Worm (Caenorhabditis elegans): Measurements from ENCODE around the gene Y39E4B.13.

Gene Y39E4B.13

ce11 chrIII:13091072-13091538 lies at the start of gene Y39E4B.13:
Y39E4B.13 (plus strand) TSS chrIII:13091122.
- TF ChIP-seq pax-3 (tag; optimal IDR thresholded peaks at IDR 0.05), result no peak
- no peak for TF ChIP-seq isw-1 (GFP tag; IDR thresholded peaks at IDR 0.05)
- TF ChIP-seq elt-3 (tag; optimal IDR thresholded peaks at IDR 0.05), result no peak
- no peak for TF ChIP-seq aha-1 (tag; optimal IDR thresholded peaks at IDR 0.05)
- TF ChIP-seq nhr-77 (tag; optimal IDR thresholded peaks at IDR 0.05), result no peak
- no peak for TF ChIP-seq lsy-2 (tag; optimal IDR thresholded peaks at IDR 0.05)
- TF ChIP-seq sox-4 (tag; optimal IDR thresholded peaks at IDR 0.05), result no peak
- TF ChIP-seq nhr-84 (tag; optimal IDR thresholded peaks at IDR 0.05), result no peak
- TF ChIP-seq zag-1 (tag; optimal IDR thresholded peaks at IDR 0.05), result no peak
- TF ChIP-seq fkh-10 (GFP tag; optimal IDR thresholded peaks at IDR 0.05), result no peak
- TF ChIP-seq hpl-2 (GFP tag; optimal IDR thresholded peaks at IDR 0.05), result no peak
- no peak for TF ChIP-seq snu-23 (GFP tag; optimal IDR thresholded peaks at IDR 0.05)
- TF ChIP-seq F16B12.6 (tag; optimal IDR thresholded peaks at IDR 0.05), result no peak
- TF ChIP-seq ces-1 (GFP tag; optimal IDR thresholded peaks at IDR 0.05), result no peak
- TF ChIP-seq irx-1 (tag; optimal IDR thresholded peaks at IDR 0.05), result no peak
- no peak for TF ChIP-seq nhr-20 (tag; optimal IDR thresholded peaks at IDR 0.05)

DNA sequence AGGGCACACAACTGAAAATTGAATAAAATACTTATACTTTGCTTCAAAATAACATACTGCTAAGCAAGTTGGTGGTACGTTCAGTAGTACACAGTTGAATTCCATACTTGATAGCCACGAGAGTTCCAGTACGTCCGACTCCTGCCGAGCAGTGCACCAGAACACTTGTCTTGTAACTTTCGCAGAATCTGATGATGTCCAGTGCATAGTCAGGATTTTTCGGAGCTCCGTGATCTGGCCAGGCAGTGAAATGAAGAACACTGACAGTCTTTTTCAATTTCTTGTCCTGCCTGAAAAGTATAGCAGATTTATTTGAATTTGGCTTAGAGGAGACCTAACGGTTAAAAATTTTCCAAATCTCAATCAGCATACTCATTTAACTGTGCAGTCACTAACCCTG lies 41.0 kb upstream of the Y39E4B.13 start:
- TF ChIP-seq efl-1 (optimal IDR thresholded peaks at IDR 0.05) (no peak), efl-1 (GFP tag; optimal IDR thresholded peaks at IDR 0.05 in 1 of 2) (no peak), elt-2 (tag; optimal IDR thresholded peaks at IDR 0.05) (no peak), lin-14 (GFP tag; optimal IDR thresholded peaks at IDR 0.05) (no peak), snpc-4 (tag; optimal IDR thresholded peaks at IDR 0.05) (no peak), lin-13 (GFP tag; optimal IDR thresholded peaks at IDR 0.05) (no peak), unc-62 (GFP tag; optimal IDR thresholded peaks at IDR 0.05) (no peak), aha-1 (tag; optimal IDR thresholded peaks at IDR 0.05) (no peak), dsc-1 (tag; optimal IDR thresholded peaks at IDR 0.05) (no peak), nhr-12 (tag; optimal IDR thresholded peaks at IDR 0.05) (no peak), unc-130 (tag; optimal IDR thresholded peaks at IDR 0.05) (no peak), lsy-2 (tag; optimal IDR thresholded peaks at IDR 0.05) (no peak), isw-1 (GFP tag; IDR thresholded peaks at IDR 0.05) (no peak), mab-9 (GFP tag; IDR thresholded peaks at IDR 0.05) (no peak), lin-15B (tag; optimal IDR thresholded peaks at IDR 0.05) (no peak)

DNA sequence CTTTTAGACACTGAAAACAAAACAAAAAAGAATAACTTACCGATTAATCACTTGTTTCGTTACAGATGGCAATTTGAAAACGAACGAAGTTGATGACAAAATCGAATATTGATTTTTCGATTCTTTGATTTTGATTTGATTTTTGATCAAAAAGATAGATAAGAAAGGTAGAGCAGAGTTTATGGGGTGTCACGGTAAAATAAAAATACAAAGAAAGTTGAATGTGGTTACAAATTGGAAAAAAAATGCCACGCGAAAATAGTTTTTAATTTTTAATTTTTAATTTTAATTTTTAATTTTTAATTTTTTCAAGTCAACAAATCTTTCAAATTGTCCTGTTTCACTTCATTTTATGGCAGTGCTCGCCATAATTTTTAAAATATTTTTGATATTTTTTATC lies 35.6 kb upstream of the Y39E4B.13 start, which contains the start of gene F54F12.1:
Gene F54F12.1 (minus strand): TSS at position 101 of the 400 bp plus-strand sequence.
- TF ChIP-seq sox-4 (tag; optimal IDR thresholded peaks at IDR 0.05), result no peak
- TF ChIP-seq F16B12.6 (tag; optimal IDR thresholded peaks at IDR 0.05), result no peak
- no peak for TF ChIP-seq hlh-17 (GFP tag; optimal IDR thresholded peaks at IDR 0.05; ENCODE audit: borderline replicate concordance)
- TF ChIP-seq jun-1 (tag; optimal IDR thresholded peaks at IDR 0.05), result no peak
- no peak for TF ChIP-seq mdl-1 (tag; optimal IDR thresholded peaks at IDR 0.05)
- TF ChIP-seq sptf-1 (tag; optimal IDR thresholded peaks at IDR 0.05), result no peak
- no peak for TF ChIP-seq xbp-1 (tag; optimal IDR thresholded peaks at IDR 0.05)
- TF ChIP-seq unc-62 (GFP tag; optimal IDR thresholded peaks at IDR 0.05), result no peak
- no peak for TF ChIP-seq mep-1 (tag; optimal IDR thresholded peaks at IDR 0.05)
- no peak for TF ChIP-seq ces-1 (GFP tag; optimal IDR thresholded peaks at IDR 0.05)
- no peak for TF ChIP-seq unc-98 (GFP tag; IDR thresholded peaks at IDR 0.05)
- no peak for TF ChIP-seq egl-27 (tag; optimal IDR thresholded peaks at IDR 0.05)
- TF ChIP-seq nhr-90 (tag; optimal IDR thresholded peaks at IDR 0.05; ENCODE audit: poor library complexity), result no peak
- no peak for TF ChIP-seq grh-1 (GFP tag; IDR thresholded peaks at IDR 0.05)

ce11 chrIII:13056230-13056629 lies 34.7 kb upstream of the Y39E4B.13 start:
- TF ChIP-seq efl-3 (GFP tag; optimal IDR thresholded peaks at IDR 0.05) (no peak), isw-1 (GFP tag; IDR thresholded peaks at IDR 0.05) (no peak), elt-3 (tag; optimal IDR thresholded peaks at IDR 0.05) (no peak)

Data from whole organism, L1 larva.